Worm (Caenorhabditis elegans): ENCODE measurements around the gene K12H4.7.
A peak's percentile ranks its signal among the peaks of the same experiment; 100 is the strongest.

Gene K12H4.7

ce11 chrIII:8004091-8004490 lies 46.8 kb downstream of the K12H4.7 start, which contains the start of gene C06G4.6:
TSS of gene C06G4.6 (plus strand) at chrIII:8004391.
- TF ChIP-seq nhr-237 (tag; optimal IDR thresholded peaks at IDR 0.05) (no peak), aha-1 (tag) (peak; percentile 29)

DNA sequence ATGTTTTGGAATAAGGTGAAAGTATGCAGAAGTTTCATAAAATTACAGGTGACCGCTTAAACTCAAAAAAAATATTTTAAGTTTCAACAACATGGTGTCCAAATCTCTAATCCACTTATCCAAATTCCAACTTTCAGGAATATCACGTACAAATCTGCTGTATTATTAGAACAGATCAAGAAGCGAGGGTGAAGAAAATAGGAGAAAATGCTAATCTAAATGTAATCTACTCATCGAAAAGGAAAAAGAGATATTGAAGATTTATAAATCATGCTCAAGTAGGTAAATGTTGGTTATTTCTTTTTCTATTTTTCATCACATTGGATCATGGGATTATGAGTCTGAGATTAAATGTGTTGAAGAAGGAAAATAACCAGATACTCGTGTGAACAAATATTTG lies 49.3 kb downstream of the K12H4.7 start:
- TF ChIP-seq aha-1 (tag) (peak; percentile 67), set-16 (GFP tag; IDR thresholded peaks at IDR 0.05) (no peak)

Data from whole organism, L4 larva.